Fruit fly (Drosophila melanogaster) whole organism, embryonic: ENCODE measurements around the gene Nepl4.

ENCODE experiments used
- CG10959 ChIP-seq: fragments of 200-800 bp; sonication (Bioruptor generic); IDR thresholded peaks from 2 replicates; pipeline ENCODE4 v1.3.6; 2022; ENCODE audit warnings: missing biosample characterization, missing genetic modification characterization
- CG11398 ChIP-seq: fragments of 200-800 bp; sonication (Bioruptor generic); optimal IDR thresholded peaks from 2 replicates; lab custom pipeline; 2016; ENCODE audit warnings: missing biosample characterization, missing genetic modification characterization
- CG2116 ChIP-seq: fragments of 200-800 bp; sonication (Bioruptor generic); optimal IDR thresholded peaks from 3 replicates; lab custom pipeline; 2018; ENCODE audit warnings: missing biosample characterization, mild to moderate bottlenecking, missing genetic modification characterization
- CG2202 ChIP-seq: fragments of 200-800 bp; sonication (Bioruptor generic); optimal IDR thresholded peaks from 2 replicates; lab custom pipeline; 2018; ENCODE audit warnings: missing biosample characterization, mild to moderate bottlenecking, missing genetic modification characterization
- CG2712 ChIP-seq: fragments of 200-800 bp; optimal IDR thresholded peaks from 3 replicates; lab custom pipeline; 2019; ENCODE audit warnings: missing biosample characterization, mild to moderate bottlenecking, missing genetic modification characterization, moderate library complexity
- CG30431 ChIP-seq: fragments of 200-800 bp; sonication (Bioruptor generic); optimal IDR thresholded peaks from 2 replicates; lab custom pipeline; 2017; ENCODE audit warnings: missing biosample characterization, missing genetic modification characterization
- CG3065 ChIP-seq: fragments of 200-800 bp; sonication (Bioruptor generic); optimal IDR thresholded peaks from 2 replicates; lab custom pipeline; 2016; ENCODE audit warnings: missing biosample characterization, missing genetic modification characterization
- CG31224 ChIP-seq: fragments of 200-800 bp; sonication (Bioruptor generic); IDR thresholded peaks from 2 replicates; pipeline ENCODE4 v1.3.6; 2022; ENCODE audit warnings: missing biosample characterization, missing genetic modification characterization
- CG32532 ChIP-seq: fragments of 200-800 bp; sonication (Bioruptor generic); IDR thresholded peaks from 2 replicates; pipeline ENCODE4 v1.3.6; 2022; ENCODE audit warnings: missing biosample characterization, missing genetic modification characterization
- CG3281 ChIP-seq: fragments of 200-800 bp; sonication (Bioruptor generic); optimal IDR thresholded peaks from 3 replicates; lab custom pipeline; 2017; ENCODE audit warnings: missing biosample characterization, mild to moderate bottlenecking, missing genetic modification characterization
- CG34376 ChIP-seq: fragments of 200-800 bp; sonication (Bioruptor generic); optimal IDR thresholded peaks from 2 replicates; lab custom pipeline; 2018; ENCODE audit warnings: missing biosample characterization, mild to moderate bottlenecking, missing genetic modification characterization
- CG3838 ChIP-seq: fragments of 200-800 bp; sonication (Bioruptor generic); optimal IDR thresholded peaks from 3 replicates; lab custom pipeline; 2016; ENCODE audit warnings: missing biosample characterization, missing genetic modification characterization
- CG4707 ChIP-seq: fragments of 200-800 bp; sonication (Bioruptor generic); optimal IDR thresholded peaks from 2 replicates; lab custom pipeline; 2018; ENCODE audit warnings: missing biosample characterization, mild to moderate bottlenecking, missing genetic modification characterization, moderate library complexity
- CG4730 ChIP-seq: fragments of 200-800 bp; sonication (Bioruptor generic); IDR thresholded peaks from 2 replicates; pipeline ENCODE4 v1.3.6; 2022; ENCODE audit warnings: missing biosample characterization, missing genetic modification characterization
- CG5180 ChIP-seq: fragments of 200-800 bp; sonication (Bioruptor generic); optimal IDR thresholded peaks from 3 replicates; lab custom pipeline; 2017; ENCODE audit warnings: missing biosample characterization, missing genetic modification characterization, mild to moderate bottlenecking, moderate library complexity, missing genetic modification reagents
- CG7372 ChIP-seq: fragments of 200-800 bp; sonication (Bioruptor generic); IDR thresholded peaks from 2 replicates; pipeline ENCODE4 v1.3.6; 2022; ENCODE audit warnings: missing biosample characterization, missing genetic modification characterization
- CG7839 ChIP-seq: fragments of 200-800 bp; sonication (Bioruptor generic); optimal IDR thresholded peaks from 3 replicates; lab custom pipeline; 2018; ENCODE audit warnings: missing biosample characterization, mild to moderate bottlenecking, missing genetic modification characterization, moderate library complexity
- CG8388 ChIP-seq: fragments of 200-800 bp; sonication (Bioruptor generic); optimal IDR thresholded peaks from 2 replicates; lab custom pipeline; 2019; ENCODE audit warnings: missing biosample characterization, mild to moderate bottlenecking, missing genetic modification characterization, moderate library complexity
- CG8944 ChIP-seq: fragments of 200-800 bp; sonication (Bioruptor generic); optimal IDR thresholded peaks from 3 replicates; lab custom pipeline; 2016; ENCODE audit warnings: missing biosample characterization, missing genetic modification characterization
- CTCF ChIP-seq: fragments of 200-800 bp; sonication (Bioruptor generic); optimal IDR thresholded peaks from 2 replicates; lab custom pipeline; 2017; ENCODE audit warnings: missing biosample characterization, mild to moderate bottlenecking, missing genetic modification characterization, moderate library complexity
- Dad ChIP-seq: fragments of 200-800 bp; sonication (Bioruptor generic); optimal IDR thresholded peaks from 3 replicates; lab custom pipeline; 2016; ENCODE audit warnings: missing biosample characterization, missing genetic modification characterization
- Dbx ChIP-seq: fragments of 200-800 bp; sonication (Bioruptor generic); IDR thresholded peaks from 3 replicates; pipeline ENCODE4 v1.3.6; 2022; ENCODE audit warnings: missing biosample characterization, missing genetic modification characterization
- Dll ChIP-seq: fragments of 200-800 bp; sonication (Bioruptor generic); IDR thresholded peaks from 4 replicates; pipeline ENCODE4 v1.3.6; 2022; ENCODE audit warnings: missing biosample characterization, missing genetic modification characterization; ENCODE audit not compliant: partially characterized antibody
- Fer3 ChIP-seq: fragments of 200-800 bp; sonication (Bioruptor generic); optimal IDR thresholded peaks from 2 replicates; lab custom pipeline; 2018; ENCODE audit warnings: missing biosample characterization, mild to moderate bottlenecking, missing genetic modification characterization, moderate library complexity
- H15 ChIP-seq: fragments of 200-800 bp; sonication (Bioruptor generic); IDR thresholded peaks from 3 replicates; pipeline ENCODE4 v1.3.6; 2022; ENCODE audit warnings: missing biosample characterization, missing genetic modification characterization
- H2.0 ChIP-seq: fragments of 200-800 bp; sonication (Bioruptor generic); IDR thresholded peaks from 2 replicates; pipeline ENCODE4 v1.3.6; 2022; ENCODE audit warnings: missing biosample characterization, missing genetic modification characterization
- Hsf ChIP-seq: fragments of 200-800 bp; sonication (Bioruptor generic); optimal IDR thresholded peaks from 3 replicates; lab custom pipeline; 2016; ENCODE audit warnings: missing biosample characterization, missing genetic modification characterization
- Jarid2 ChIP-seq: fragments of 200-800 bp; sonication (Bioruptor generic); optimal IDR thresholded peaks from 3 replicates; lab custom pipeline; 2017; ENCODE audit warnings: mild to moderate bottlenecking, missing biosample characterization, missing genetic modification reagents, missing genetic modification characterization
- Kr ChIP-seq: fragments of 200-800 bp; sonication (Bioruptor generic); optimal IDR thresholded peaks from 2 replicates; lab custom pipeline; 2017; ENCODE audit warnings: missing biosample characterization, mild to moderate bottlenecking, missing genetic modification characterization
- Nf-YB ChIP-seq: fragments of 200-800 bp; sonication (Bioruptor generic); optimal IDR thresholded peaks from 3 replicates; lab custom pipeline; 2019; ENCODE audit warnings: missing biosample characterization, mild to moderate bottlenecking, missing genetic modification characterization, moderate library complexity
- Opbp ChIP-seq: fragments of 200-800 bp; sonication (Bioruptor generic); IDR thresholded peaks from 3 replicates; pipeline ENCODE4 v1.3.6; 2022; ENCODE audit warnings: missing biosample characterization, missing genetic modification characterization; ENCODE audit not compliant: partially characterized antibody
- Rx ChIP-seq: fragments of 200-800 bp; sonication (Bioruptor generic); IDR thresholded peaks from 2 replicates; pipeline ENCODE4 v1.3.6; 2022; ENCODE audit warnings: missing biosample characterization, missing genetic modification characterization
- Usf ChIP-seq: fragments of 200-800 bp; sonication (Bioruptor generic); optimal IDR thresholded peaks from 2 replicates; lab custom pipeline; 2017; ENCODE audit warnings: missing genotype, missing biosample characterization, missing genetic modification characterization
- ci ChIP-seq: fragments of 200-800 bp; sonication (Bioruptor generic); IDR thresholded peaks from 3 replicates; pipeline ENCODE4 v1.3.6; 2022; ENCODE audit warnings: missing biosample characterization, missing genetic modification characterization
- da ChIP-seq: fragments of 200-800 bp; sonication (Bioruptor generic); optimal IDR thresholded peaks from 2 replicates; lab custom pipeline; 2016; ENCODE audit warnings: missing biosample characterization, missing genetic modification characterization
- disco-r ChIP-seq: fragments of 200-800 bp; sonication (Bioruptor generic); optimal IDR thresholded peaks from 2 replicates; lab custom pipeline; 2016; ENCODE audit warnings: missing biosample characterization, missing genetic modification characterization
- dpn ChIP-seq, 2 experiments: fragments of 200-800 bp; sonication (Bioruptor generic); optimal IDR thresholded peaks; 3 replicates each; lab custom pipeline; 2016; ENCODE audit warnings: missing biosample characterization in 2 of 2, missing genetic modification characterization in 2 of 2
- eyg ChIP-seq: fragments of 200-800 bp; sonication (Bioruptor generic); optimal IDR thresholded peaks from 3 replicates; lab custom pipeline; 2016; ENCODE audit warnings: missing biosample characterization, missing genetic modification characterization
- fd64A ChIP-seq: fragments of 200-800 bp; sonication (Bioruptor generic); optimal IDR thresholded peaks from 3 replicates; lab custom pipeline; 2018; ENCODE audit warnings: missing biosample characterization, mild to moderate bottlenecking, missing genetic modification characterization
- gcm ChIP-seq: fragments of 200-800 bp; sonication (Bioruptor generic); optimal IDR thresholded peaks from 2 replicates; lab custom pipeline; 2019; ENCODE audit warnings: missing biosample characterization, mild to moderate bottlenecking, missing genetic modification characterization, moderate library complexity
- gsb-n ChIP-seq: fragments of 200-800 bp; sonication (Bioruptor generic); optimal IDR thresholded peaks from 3 replicates; lab custom pipeline; 2018; ENCODE audit warnings: missing biosample characterization, mild to moderate bottlenecking, missing genetic modification characterization
- hbn ChIP-seq: fragments of 200-800 bp; sonication (Bioruptor generic); IDR thresholded peaks from 2 replicates; pipeline ENCODE4 v1.3.6; 2022; ENCODE audit warnings: missing biosample characterization, missing genetic modification characterization; ENCODE audit not compliant: partially characterized antibody
- her ChIP-seq: fragments of 200-800 bp; sonication (Bioruptor generic); optimal IDR thresholded peaks from 2 replicates; lab custom pipeline; 2016; ENCODE audit warnings: missing biosample characterization, missing genetic modification characterization
- hkb ChIP-seq, 2 experiments: fragments of 200-800 bp in 1 of 2; fragments of >200 bp in 1 of 2; sonication (Bioruptor generic) in 1 of 2; IDR thresholded peaks in 1 of 2; optimal IDR thresholded peaks in 1 of 2; 2 replicates each; pipeline versions ENCODE4 v1.3.6 to Lab custom; 2017 to 2022; ENCODE audit warnings: missing biosample characterization in 1 of 2, missing genetic modification characterization in 1 of 2
- nerfin-1 ChIP-seq: fragments of 200-800 bp; sonication (Bioruptor generic); optimal IDR thresholded peaks from 3 replicates; lab custom pipeline; 2019; ENCODE audit warnings: missing biosample characterization, mild to moderate bottlenecking, missing genetic modification characterization, moderate library complexity
- repo ChIP-seq: fragments of 200-800 bp; sonication (Bioruptor generic); optimal IDR thresholded peaks from 2 replicates; lab custom pipeline; 2016; ENCODE audit warnings: missing biosample characterization, missing genetic modification characterization
- slp2 ChIP-seq: fragments of 200-800 bp; sonication (Bioruptor generic); optimal IDR thresholded peaks from 2 replicates; lab custom pipeline; 2016; ENCODE audit warnings: missing biosample characterization, missing genetic modification characterization
- tll ChIP-seq, 2 experiments: fragments of 200-800 bp in 1 of 2; fragments of >200 bp in 1 of 2; sonication (Bioruptor generic) in 1 of 2; optimal IDR thresholded peaks; 2 replicates each; lab custom pipeline; 2017 to 2019; ENCODE audit warnings: missing biosample characterization in 2 of 2, missing genetic modification characterization in 2 of 2, mild to moderate bottlenecking in 1 of 2, moderate library complexity in 1 of 2

The Nepl4 gene

DNA sequence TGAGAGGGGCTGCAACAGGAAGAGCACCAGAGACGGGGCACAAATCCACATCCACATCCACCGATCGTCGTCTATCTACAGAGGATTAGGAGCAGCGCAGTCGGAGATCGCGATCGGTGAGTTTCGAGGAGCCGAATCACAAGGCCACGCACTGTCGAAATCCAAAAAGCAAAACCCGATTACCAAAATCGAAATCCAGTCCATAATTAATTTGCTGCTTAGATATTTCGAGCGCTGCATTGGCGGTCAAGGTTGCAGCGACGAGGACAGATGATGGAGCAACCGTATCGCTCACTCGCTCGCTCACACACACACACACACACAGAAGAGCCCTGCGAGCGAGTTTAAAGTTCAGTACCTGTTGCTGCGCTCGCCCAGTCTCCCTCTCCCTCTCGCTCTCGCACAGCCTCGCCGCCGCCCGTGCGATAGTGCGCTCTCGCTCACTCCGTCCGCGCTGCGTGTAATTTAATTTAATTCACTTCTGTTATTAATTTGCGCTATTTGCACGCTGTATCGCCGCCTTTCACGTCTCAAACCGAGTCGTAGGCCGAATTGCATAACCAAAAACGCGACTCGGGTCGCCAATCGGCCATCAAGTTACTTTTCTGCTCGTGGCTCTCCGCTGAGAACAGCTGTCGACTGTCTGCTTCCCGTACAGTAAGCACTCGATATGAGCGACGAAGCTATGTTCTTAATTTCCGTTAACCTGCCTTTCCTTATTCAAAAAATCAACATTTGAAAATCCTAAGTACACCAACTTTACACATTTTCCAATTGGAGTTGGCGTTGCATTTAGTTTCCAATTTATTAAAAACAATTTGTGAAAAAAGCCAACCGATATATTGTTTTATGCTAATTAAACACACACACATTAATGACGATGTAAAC lies 28.4 kb upstream of the Nepl4 start (continued):
- TF ChIP-seq CG3281 (peak; percentile 59), CG4730 (GFP tag; lab: Robert Waterston, UW) (no peak), Dad (peak; percentile 41), CG8944 (GFP tag; lab: Kevin White, UChicago) (no peak), slp2 (peak; percentile 10), dpn (GFP tag; optimal IDR thresholded peaks at IDR 0.05; lab: Kevin White, UChicago) (peak; percentile 9 to 52), CG34376 (GFP tag; lab: Kevin White, UChicago) (no peak), CG30431 (GFP tag; lab: Kevin White, UChicago) (no peak), ci (GFP tag; lab: Robert Waterston, UW) (0 out of 3 replicates have a peak, but pooled peaks have one; percentile 34), da (GFP tag; lab: Kevin White, UChicago) (no peak), nerfin-1 (tag; lab: Kevin White, UChicago) (no peak), CG7839 (tag; lab: Kevin White, UChicago) (peak; percentile 53), fd64A (GFP tag; lab: Kevin White, UChicago) (no peak), repo (peak; percentile 38), Hsf (GFP tag; lab: Kevin White, UChicago) (peak; percentile 32), Rx (no peak), Jarid2 (GFP tag; lab: Kevin White, UChicago) (peak; percentile 33), gcm (GFP tag; lab: Kevin White, UChicago) (no peak), Opbp (GFP tag; lab: Robert Waterston, UW) (no peak), CG10959 (no peak), Dbx (GFP tag; lab: Robert Waterston, UW) (peak; percentile 51; the same call in 2 of the 3 replicates), Nf-YB (GFP tag; lab: Kevin White, UChicago) (no peak), H15 (GFP tag; lab: Robert Waterston, UW) (0 out of 3 replicates have a peak, but pooled peaks have one; percentile 28), hbn (GFP tag; lab: Robert Waterston, UW) (peak; percentile 19; the same call in 1 of the 2 replicates), CG8388 (GFP tag; lab: Kevin White, UChicago) (peak; percentile 23), Dll (GFP tag; lab: Robert Waterston, UW) (0 out of 4 replicates have a peak, but pooled peaks have one; percentile 29), CG11398 (GFP tag; lab: Kevin White, UChicago) (no peak), CG31224 (GFP tag; lab: Robert Waterston, UW) (no peak), CG7372 (GFP tag; lab: Robert Waterston, UW) (no peak), gsb-n (tag; lab: Kevin White, UChicago) (no peak), her (GFP tag; lab: Kevin White, UChicago) (peak; percentile 53), Kr (no peak), Usf (GFP tag; lab: Kevin White, UChicago) (no peak), Fer3 (tag; lab: Kevin White, UChicago) (peak; percentile 46), CTCF (GFP tag; lab: Kevin White, UChicago) (no peak), tll (GFP tag; optimal IDR thresholded peaks at IDR 0.05; lab: Kevin White, UChicago) (peak in 1 of 2 experiments; percentile 14), CG2202 (peak; percentile 30), disco-r (GFP tag; lab: Kevin White, UChicago) (no peak), CG2116 (GFP tag; lab: Kevin White, UChicago) (no peak), CG3838 (GFP tag; lab: Kevin White, UChicago) (no peak), eyg (GFP tag; lab: Kevin White, UChicago) (peak; percentile 30), hkb (optimal IDR thresholded peaks at IDR 0.05; lab: Kevin White, UChicago) (no peak), hkb (GFP tag; IDR thresholded peaks at IDR 0.05; lab: Robert Waterston, UW) (peak; percentile 28), CG4707 (no peak), CG32532 (peak; percentile 42; the same call in 1 of the 2 replicates), CG3065 (GFP tag; lab: Kevin White, UChicago) (no peak), CG2712 (tag; lab: Kevin White, UChicago) (peak; percentile 22), CG5180 (GFP tag; lab: Kevin White, UChicago) (peak; percentile 6), H2.0 (GFP tag; lab: Robert Waterston, UW) (peak; percentile 41; the same call in 1 of the 2 replicates)
